Fruit fly (Drosophila melanogaster) whole organism, wandering third instar larva: Measurements from ENCODE around the gene Mul1.

Source experiments
- Abd-B ChIP-seq: fragments of >200 bp; optimal IDR thresholded peaks from 2 replicates; lab custom pipeline; 2017; ENCODE audit warnings: missing biosample characterization, missing genetic modification characterization
- CG32264 ChIP-seq: fragments of 200-800 bp; sonication (Bioruptor generic); optimal IDR thresholded peaks from 2 replicates; lab custom pipeline; 2016; ENCODE audit warnings: missing biosample characterization, missing genetic modification characterization
- Dfd ChIP-seq: fragments of >200 bp; optimal IDR thresholded peaks from 2 replicates; lab custom pipeline; 2017; ENCODE audit warnings: missing biosample characterization, missing genetic modification characterization
- Dif ChIP-seq: fragments of 200-275, 200-300 bp; sonication (Bioruptor generic); optimal IDR thresholded peaks from 2 replicates; lab custom pipeline; 2018; ENCODE audit warnings: missing biosample characterization, missing genetic modification characterization; ENCODE audit not compliant: partially characterized antibody
- GATAd ChIP-seq: sonication (Bioruptor generic); optimal IDR thresholded peaks from 2 replicates; lab custom pipeline; 2016; ENCODE audit warnings: missing biosample characterization, missing genetic modification characterization
- HLH106 ChIP-seq: fragments of 200-800 bp; optimal IDR thresholded peaks from 3 replicates; lab custom pipeline; 2019; ENCODE audit warnings: missing biosample characterization, mild to moderate bottlenecking, missing genetic modification characterization, moderate library complexity
- Hnf4 ChIP-seq: fragments of 200-800 bp; sonication (Bioruptor generic); optimal IDR thresholded peaks from 2 replicates; lab custom pipeline; 2016; ENCODE audit warnings: missing biosample characterization, mild to moderate bottlenecking, missing genetic modification characterization
- Jra ChIP-seq: sonication (Bioruptor generic); optimal IDR thresholded peaks from 2 replicates; lab custom pipeline; 2016; ENCODE audit warnings: missing biosample characterization, missing genetic modification characterization
- Mio ChIP-seq: sonication (Bioruptor generic); optimal IDR thresholded peaks from 2 replicates; lab custom pipeline; 2016; ENCODE audit warnings: missing biosample characterization, missing genetic modification characterization
- N ChIP-seq: fragments of >200 bp; optimal IDR thresholded peaks from 2 replicates; lab custom pipeline; 2018; ENCODE audit warnings: missing biosample characterization, missing external identifiers, missing genetic modification characterization
- OdsH ChIP-seq: fragments of 200-800 bp; sonication (Bioruptor generic); optimal IDR thresholded peaks from 2 replicates; lab custom pipeline; 2016; ENCODE audit warnings: missing biosample characterization, mild to moderate bottlenecking, missing genetic modification characterization
- Rel ChIP-seq, 2 experiments: fragments of 200-800 bp; sonication (Bioruptor generic) in 1 of 2; optimal IDR thresholded peaks; 2 replicates in 1 of 2; 3 replicates in 1 of 2; lab custom pipeline; 2016 to 2019; ENCODE audit warnings: mild to moderate bottlenecking in 2 of 2, missing biosample characterization in 2 of 2, missing genetic modification characterization in 2 of 2, moderate library complexity in 1 of 2
- Sp1 ChIP-seq: fragments of 200-800 bp; sonication (Bioruptor generic); optimal IDR thresholded peaks from 3 replicates; lab custom pipeline; 2019; ENCODE audit warnings: missing biosample characterization, mild to moderate bottlenecking, missing genetic modification characterization, moderate library complexity
- Vsx2 ChIP-seq: fragments of 200-300, 225-300 bp; sonication (Bioruptor generic); optimal IDR thresholded peaks from 2 replicates; lab custom pipeline; 2018; ENCODE audit warnings: missing biosample characterization, missing genetic modification characterization; ENCODE audit not compliant: partially characterized antibody
- brk ChIP-seq: fragments of 200-800 bp; sonication (Bioruptor generic); optimal IDR thresholded peaks from 2 replicates; lab custom pipeline; 2016; ENCODE audit warnings: missing biosample characterization, mild to moderate bottlenecking, missing genetic modification characterization
- dl ChIP-seq, 2 experiments: fragments of 175-275, 200-275 bp in 1 of 2; fragments of 200-275 bp in 1 of 2; sonication (Bioruptor generic); optimal IDR thresholded peaks; lab custom pipeline; 2018; ENCODE audit warnings: mild to moderate bottlenecking in 2 of 2, missing biosample characterization in 2 of 2, missing genetic modification characterization in 2 of 2, moderate library complexity in 2 of 2; ENCODE audit not compliant: partially characterized antibody in 2 of 2, insufficient read depth in 1 of 2
- dmrt93B ChIP-seq: fragments of 200-800 bp; sonication (Bioruptor generic); optimal IDR thresholded peaks from 2 replicates; lab custom pipeline; 2018; ENCODE audit warnings: missing biosample characterization, mild to moderate bottlenecking, missing genetic modification characterization
- foxo ChIP-seq, 2 experiments: fragments of 200-800 bp; sonication (Bioruptor generic); optimal IDR thresholded peaks; 2 replicates in 1 of 2; 3 replicates in 1 of 2; lab custom pipeline; 2016 to 2017; ENCODE audit warnings: missing biosample characterization in 2 of 2, missing genetic modification characterization in 2 of 2
- fru ChIP-seq: fragments of 200-800 bp; sonication (Bioruptor generic); optimal IDR thresholded peaks from 3 replicates; lab custom pipeline; 2016; ENCODE audit warnings: missing biosample characterization, mild to moderate bottlenecking, missing genetic modification characterization
- h ChIP-seq: fragments of 200-800 bp; sonication (Bioruptor generic); optimal IDR thresholded peaks from 3 replicates; lab custom pipeline; 2016; ENCODE audit warnings: missing biosample characterization, mild to moderate bottlenecking, missing genetic modification characterization
- jim ChIP-seq: fragments of 175-275, 200-325 bp; sonication (Bioruptor generic); optimal IDR thresholded peaks from 2 replicates; lab custom pipeline; 2016; ENCODE audit warnings: missing biosample characterization, mild to moderate bottlenecking, missing genetic modification characterization
- lola ChIP-seq: fragments of >200 bp; optimal IDR thresholded peaks from 2 replicates; lab custom pipeline; 2017; ENCODE audit warnings: missing biosample characterization, missing genetic modification characterization
- pan ChIP-seq: fragments of >200 bp; optimal IDR thresholded peaks from 2 replicates; lab custom pipeline; 2017
- psq ChIP-seq: fragments of 200-800 bp; sonication (Bioruptor generic); optimal IDR thresholded peaks from 3 replicates; lab custom pipeline; 2017; ENCODE audit warnings: missing biosample characterization, mild to moderate bottlenecking, missing genetic modification characterization, moderate library complexity
- rgr ChIP-seq: fragments of 200-800 bp; sonication (Bioruptor generic); optimal IDR thresholded peaks from 3 replicates; lab custom pipeline; 2016; ENCODE audit warnings: missing biosample characterization, mild to moderate bottlenecking, missing genetic modification characterization
- sv ChIP-seq: fragments of 200-800 bp; sonication (Bioruptor generic); optimal IDR thresholded peaks from 3 replicates; lab custom pipeline; 2016; ENCODE audit warnings: missing biosample characterization, missing genetic modification characterization
- tai ChIP-seq: sonication (Bioruptor generic); optimal IDR thresholded peaks from 2 replicates; lab custom pipeline; 2016; ENCODE audit warnings: missing biosample characterization, missing genetic modification characterization
- usp ChIP-seq: fragments of >200 bp; optimal IDR thresholded peaks from 2 replicates; lab custom pipeline; 2017; ENCODE audit warnings: missing biosample characterization, missing genetic modification characterization
- woc ChIP-seq: sonication (Bioruptor generic); optimal IDR thresholded peaks from 2 replicates; lab custom pipeline; 2016; ENCODE audit warnings: missing biosample characterization, mild to moderate bottlenecking, missing genetic modification characterization

The Mul1 gene

DNA sequence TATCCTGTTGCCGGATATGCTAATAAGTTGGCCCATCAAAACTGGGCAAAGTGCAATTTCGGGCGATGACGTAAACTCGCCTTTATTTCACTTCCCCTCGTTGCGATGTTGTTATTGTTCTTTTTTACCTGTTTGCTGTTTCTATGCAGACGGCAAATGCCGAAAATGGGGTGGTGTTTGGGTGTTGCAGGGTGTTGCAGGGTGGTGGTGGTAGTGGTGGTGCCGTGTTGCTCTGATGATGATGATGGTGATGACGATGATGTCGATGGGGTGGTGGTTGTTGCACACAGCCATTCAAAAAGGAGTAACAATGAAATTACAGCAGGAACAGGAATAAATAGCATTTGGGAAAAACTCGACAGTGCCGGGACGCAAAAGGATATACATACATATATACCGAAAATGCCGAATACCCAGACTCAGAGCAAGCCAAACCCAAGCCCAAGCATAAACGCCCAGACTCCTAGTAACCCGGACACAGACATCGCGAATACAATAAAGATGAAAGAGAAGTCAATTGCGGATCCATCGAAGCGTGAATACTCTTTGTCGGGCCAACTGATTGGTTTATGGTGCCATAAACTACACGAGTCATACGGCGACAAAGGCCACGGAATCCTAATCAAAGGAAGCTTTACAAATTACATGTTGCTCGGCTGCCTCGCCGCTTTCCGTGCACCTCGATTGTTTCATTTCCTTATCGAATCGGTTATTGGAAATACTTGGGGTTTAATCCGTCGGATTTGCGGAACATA is 42.3 kb upstream of the Mul1 start:
- TF ChIP-seq pan (lab: Kevin White, UChicago) = no peak
- no peak for TF ChIP-seq CG32264 (GFP tag; lab: Kevin White, UChicago)
- TF ChIP-seq dmrt93B (GFP tag; lab: Kevin White, UChicago) = no peak
- TF ChIP-seq lola (GFP tag; lab: Kevin White, UChicago) = no peak
- TF ChIP-seq GATAd = no peak
- TF ChIP-seq jim = no peak
- peak; percentile 31 for TF ChIP-seq Dif (GFP tag; lab: Kevin White, UChicago)
- no peak for TF ChIP-seq tai (GFP tag; lab: Kevin White, UChicago)
- no peak for TF ChIP-seq Sp1 (GFP tag; lab: Kevin White, UChicago)
- no peak for TF ChIP-seq woc
- no peak for TF ChIP-seq Abd-B (GFP tag; lab: Kevin White, UChicago)
- TF ChIP-seq Dfd (GFP tag; lab: Kevin White, UChicago) = no peak
- no peak for TF ChIP-seq usp (GFP tag; lab: Kevin White, UChicago)
- peak; percentile 52 for TF ChIP-seq Vsx2 (GFP tag; lab: Kevin White, UChicago)
- no peak for TF ChIP-seq rgr
- TF ChIP-seq h (GFP tag; lab: Kevin White, UChicago) = no peak
- no peak for TF ChIP-seq Hnf4 (GFP tag; lab: Kevin White, UChicago)

DNA sequence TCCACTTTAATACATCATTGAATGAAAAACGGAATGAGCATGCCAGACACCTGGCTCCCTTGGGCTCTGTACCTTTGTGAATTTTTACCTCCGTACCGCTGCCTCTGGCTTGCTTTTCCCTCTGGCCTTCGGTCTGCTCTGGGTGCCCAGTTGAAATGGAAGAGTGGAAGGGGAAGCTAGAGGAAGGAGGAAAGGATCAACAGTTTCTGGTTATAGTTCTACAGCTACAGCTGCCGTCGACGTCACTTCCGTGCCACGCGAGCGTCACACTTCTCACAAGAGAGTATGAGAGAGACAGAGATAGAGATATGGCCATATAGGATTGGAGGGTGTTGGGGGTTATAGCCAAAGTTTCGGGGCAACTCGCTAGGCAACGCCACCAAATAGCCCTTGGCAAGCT is 41.2 kb upstream of the Mul1 start:
- no peak for TF ChIP-seq fru (GFP tag; lab: Kevin White, UChicago)

DNA sequence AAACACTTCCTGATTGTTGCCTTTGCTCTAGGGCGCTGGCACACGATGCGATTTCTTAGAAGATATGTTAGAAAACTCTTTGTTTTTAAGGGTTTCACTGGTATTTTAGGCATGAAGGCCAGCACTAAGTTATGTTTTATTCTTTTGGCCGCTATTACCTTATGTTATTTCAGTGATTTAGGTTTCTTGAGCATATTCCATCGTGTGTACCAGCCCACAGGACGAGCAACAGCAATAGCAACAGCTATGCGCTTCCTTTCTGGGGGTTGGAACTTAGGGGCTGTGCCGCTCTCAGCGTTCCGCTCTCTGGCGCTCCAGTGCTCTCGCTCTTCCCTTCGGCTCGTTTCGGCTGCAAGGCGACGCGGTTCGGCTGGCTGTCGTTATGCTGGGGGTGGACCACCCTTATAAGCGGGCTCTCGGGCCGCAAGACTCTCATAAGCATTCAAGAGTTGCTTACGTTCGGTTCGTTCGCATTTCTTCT is 37.8 kb upstream of the Mul1 start, which contains the start of gene scrt:
Gene scrt, plus strand, starts transcription at position 431 of the 481 bp plus-strand sequence.
- TF ChIP-seq Dif (GFP tag; lab: Kevin White, UChicago) (peak; percentile 62), foxo (GFP tag; optimal IDR thresholded peaks at IDR 0.05; lab: Kevin White, UChicago) (peak in 1 of 2 experiments; percentile 25), Mio (GFP tag; lab: Kevin White, UChicago) (no peak), brk (GFP tag; lab: Kevin White, UChicago) (no peak), Jra (GFP tag; lab: Kevin White, UChicago) (no peak), HLH106 (tag; lab: Kevin White, UChicago) (peak; percentile 15), woc (peak; percentile 34), Vsx2 (GFP tag; lab: Kevin White, UChicago) (peak; percentile 66), sv (GFP tag; lab: Kevin White, UChicago) (peak; percentile 53), dl (GFP tag; optimal IDR thresholded peaks at IDR 0.05; lab: Kevin White, UChicago; ENCODE audit: insufficient read depth in 1 of 2, partially characterized antibody in 2 of 2) (peak in 1 of 2 experiments; percentile 33), Rel (GFP tag; optimal IDR thresholded peaks at IDR 0.05; lab: Kevin White, UChicago) (no peak), Rel (tag; optimal IDR thresholded peaks at IDR 0.05; lab: Kevin White, UChicago) (no peak), h (GFP tag; lab: Kevin White, UChicago) (peak; percentile 4), psq (GFP tag; lab: Kevin White, UChicago) (no peak)

DNA sequence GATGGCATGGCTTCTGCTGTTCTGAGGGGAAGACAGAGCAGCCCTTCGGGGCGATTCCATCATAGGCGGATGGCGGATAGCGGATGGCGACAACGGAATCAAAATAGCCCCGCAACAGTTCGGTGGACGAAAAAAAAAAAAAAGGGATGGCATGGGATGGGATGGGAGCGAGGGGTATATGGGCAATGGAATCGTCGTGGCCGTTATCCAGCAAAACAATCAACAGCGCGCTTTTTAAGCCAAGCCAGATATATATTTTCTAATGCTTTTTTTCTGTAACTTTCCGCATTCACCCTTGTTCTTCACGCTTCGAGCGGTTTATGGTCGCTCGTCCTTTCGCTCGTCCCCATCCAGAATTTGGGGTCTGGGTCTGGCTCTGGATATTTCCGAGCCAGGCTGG is 25.7 kb upstream of the Mul1 start:
- TF ChIP-seq CG32264 (GFP tag; lab: Kevin White, UChicago) = no peak
- TF ChIP-seq Jra (GFP tag; lab: Kevin White, UChicago) = no peak
- no peak for TF ChIP-seq Abd-B (GFP tag; lab: Kevin White, UChicago)
- TF ChIP-seq Vsx2 (GFP tag; lab: Kevin White, UChicago) = no peak
- TF ChIP-seq foxo (GFP tag; optimal IDR thresholded peaks at IDR 0.05; lab: Kevin White, UChicago) = no peak
- TF ChIP-seq Dif (GFP tag; lab: Kevin White, UChicago) = no peak
- TF ChIP-seq brk (GFP tag; lab: Kevin White, UChicago) = no peak
- no peak for TF ChIP-seq psq (GFP tag; lab: Kevin White, UChicago)
- no peak for TF ChIP-seq lola (GFP tag; lab: Kevin White, UChicago)
- no peak for TF ChIP-seq OdsH (GFP tag; lab: Kevin White, UChicago)
- no peak for TF ChIP-seq h (GFP tag; lab: Kevin White, UChicago)
- no peak for TF ChIP-seq N
- no peak for TF ChIP-seq sv (GFP tag; lab: Kevin White, UChicago)
- no peak for TF ChIP-seq pan (lab: Kevin White, UChicago)
- no peak for TF ChIP-seq tai (GFP tag; lab: Kevin White, UChicago)
